Worm (Caenorhabditis elegans): ENCODE results near the gene F54D8.10.

DNA sequence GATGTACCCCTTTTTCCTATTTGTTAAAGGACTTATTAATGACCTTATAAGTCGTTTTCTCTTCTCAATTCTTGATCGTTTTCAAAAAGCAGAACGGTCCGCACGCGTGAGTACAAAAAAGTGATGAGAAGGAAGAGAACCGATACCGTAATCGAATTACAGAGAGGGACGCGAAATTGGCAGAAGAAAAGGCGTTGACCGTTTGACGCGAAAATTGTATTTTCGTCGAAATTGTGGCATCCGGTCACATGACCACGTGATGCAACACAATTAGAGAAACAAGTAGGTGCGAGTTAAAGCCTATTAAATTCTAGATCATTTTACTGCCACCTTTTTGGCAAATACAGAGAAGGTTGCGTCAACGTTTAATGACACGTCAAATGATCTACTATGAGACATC, 49.6 kb downstream of the F54D8.10 start:
- TF ChIP-seq ama-1 (optimal IDR thresholded peaks at IDR 0.05) (no peak), hnd-1 (tag; optimal IDR thresholded peaks at IDR 0.05) (no peak), ceh-36 (tag; optimal IDR thresholded peaks at IDR 0.05) (no peak), aly-1 (tag; optimal IDR thresholded peaks at IDR 0.05) (no peak), tra-4 (tag; optimal IDR thresholded peaks at IDR 0.05) (no peak), ceh-13 (GFP tag; optimal IDR thresholded peaks at IDR 0.05) (no peak), B0310.2 (tag; optimal IDR thresholded peaks at IDR 0.05) (no peak), flt-1 (GFP tag; IDR thresholded peaks at IDR 0.05) (no peak)

Data from whole organism, early embryonic.